Worm (Caenorhabditis elegans): ENCODE results near the gene F42G10.1.

DNA sequence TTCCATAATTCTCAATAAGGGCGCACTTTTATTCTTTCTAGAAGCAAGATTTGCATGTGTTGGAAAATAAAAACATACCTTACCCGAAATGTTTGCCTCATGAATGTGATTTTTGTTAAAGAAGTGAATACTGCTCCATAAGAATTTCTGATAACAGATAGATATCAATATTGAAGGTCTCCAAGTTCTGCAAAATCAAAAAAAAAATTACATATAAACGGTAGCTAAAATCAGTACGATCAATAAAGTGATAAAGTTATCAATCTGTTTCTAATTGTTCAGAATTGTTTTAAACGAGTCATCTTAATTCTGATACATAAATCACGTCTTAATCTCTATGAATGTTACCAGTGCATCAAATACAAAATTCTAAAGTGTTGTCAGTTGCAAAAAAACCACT is 45.8 kb downstream of the F42G10.1 start, which contains the start of gene mgl-1:
- TF ChIP-seq ama-1 (optimal IDR thresholded peaks at IDR 0.05) (no peak), ceh-36 (tag; optimal IDR thresholded peaks at IDR 0.05) (no peak), hmbx-1 (tag; optimal IDR thresholded peaks at IDR 0.05) (no peak), F13C5.2 (tag; optimal IDR thresholded peaks at IDR 0.05) (no peak), B0310.2 (tag; optimal IDR thresholded peaks at IDR 0.05) (no peak)
